Fruit fly (Drosophila melanogaster) whole organism, wandering third instar larva: ENCODE data around the gene Tengl1.

Experiments
- Abd-B ChIP-seq: fragments of >200 bp; optimal IDR thresholded peaks from 2 replicates; lab custom pipeline; 2017; ENCODE audit warnings: missing biosample characterization, missing genetic modification characterization
- CG9705 ChIP-seq: fragments of 200-800 bp; sonication (Bioruptor generic); optimal IDR thresholded peaks from 2 replicates; lab custom pipeline; 2018; ENCODE audit warnings: missing biosample characterization, mild to moderate bottlenecking, missing genetic modification characterization
- GATAd ChIP-seq: sonication (Bioruptor generic); optimal IDR thresholded peaks from 2 replicates; lab custom pipeline; 2016; ENCODE audit warnings: missing biosample characterization, missing genetic modification characterization
- Hr83 ChIP-seq: fragments of 200-300 bp; sonication (Bioruptor generic); optimal IDR thresholded peaks from 2 replicates; lab custom pipeline; 2016; ENCODE audit warnings: missing biosample characterization, mild to moderate bottlenecking, missing genetic modification characterization, moderate library complexity; ENCODE audit not compliant: poor library complexity, severe bottlenecking
- Myc ChIP-seq: fragments of >200 bp; optimal IDR thresholded peaks from 2 replicates; lab custom pipeline; 2017
- OdsH ChIP-seq: fragments of 200-800 bp; sonication (Bioruptor generic); optimal IDR thresholded peaks from 2 replicates; lab custom pipeline; 2016; ENCODE audit warnings: missing biosample characterization, mild to moderate bottlenecking, missing genetic modification characterization
- Vsx2 ChIP-seq: fragments of 200-300, 225-300 bp; sonication (Bioruptor generic); optimal IDR thresholded peaks from 2 replicates; lab custom pipeline; 2018; ENCODE audit warnings: missing biosample characterization, missing genetic modification characterization; ENCODE audit not compliant: partially characterized antibody
- br ChIP-seq: fragments of 200-800 bp; sonication (Bioruptor generic); optimal IDR thresholded peaks from 2 replicates; lab custom pipeline; 2016; ENCODE audit warnings: missing biosample characterization, missing genetic modification characterization
- fru ChIP-seq: fragments of 200-800 bp; sonication (Bioruptor generic); optimal IDR thresholded peaks from 3 replicates; lab custom pipeline; 2016; ENCODE audit warnings: missing biosample characterization, mild to moderate bottlenecking, missing genetic modification characterization
- lola ChIP-seq: fragments of >200 bp; optimal IDR thresholded peaks from 2 replicates; lab custom pipeline; 2017; ENCODE audit warnings: missing biosample characterization, missing genetic modification characterization
- pan ChIP-seq: fragments of >200 bp; optimal IDR thresholded peaks from 2 replicates; lab custom pipeline; 2017
- psq ChIP-seq: fragments of 200-800 bp; sonication (Bioruptor generic); optimal IDR thresholded peaks from 3 replicates; lab custom pipeline; 2017; ENCODE audit warnings: missing biosample characterization, mild to moderate bottlenecking, missing genetic modification characterization, moderate library complexity
- sv ChIP-seq: fragments of 200-800 bp; sonication (Bioruptor generic); optimal IDR thresholded peaks from 3 replicates; lab custom pipeline; 2016; ENCODE audit warnings: missing biosample characterization, missing genetic modification characterization
- usp ChIP-seq: fragments of >200 bp; optimal IDR thresholded peaks from 2 replicates; lab custom pipeline; 2017; ENCODE audit warnings: missing biosample characterization, missing genetic modification characterization

DNA sequence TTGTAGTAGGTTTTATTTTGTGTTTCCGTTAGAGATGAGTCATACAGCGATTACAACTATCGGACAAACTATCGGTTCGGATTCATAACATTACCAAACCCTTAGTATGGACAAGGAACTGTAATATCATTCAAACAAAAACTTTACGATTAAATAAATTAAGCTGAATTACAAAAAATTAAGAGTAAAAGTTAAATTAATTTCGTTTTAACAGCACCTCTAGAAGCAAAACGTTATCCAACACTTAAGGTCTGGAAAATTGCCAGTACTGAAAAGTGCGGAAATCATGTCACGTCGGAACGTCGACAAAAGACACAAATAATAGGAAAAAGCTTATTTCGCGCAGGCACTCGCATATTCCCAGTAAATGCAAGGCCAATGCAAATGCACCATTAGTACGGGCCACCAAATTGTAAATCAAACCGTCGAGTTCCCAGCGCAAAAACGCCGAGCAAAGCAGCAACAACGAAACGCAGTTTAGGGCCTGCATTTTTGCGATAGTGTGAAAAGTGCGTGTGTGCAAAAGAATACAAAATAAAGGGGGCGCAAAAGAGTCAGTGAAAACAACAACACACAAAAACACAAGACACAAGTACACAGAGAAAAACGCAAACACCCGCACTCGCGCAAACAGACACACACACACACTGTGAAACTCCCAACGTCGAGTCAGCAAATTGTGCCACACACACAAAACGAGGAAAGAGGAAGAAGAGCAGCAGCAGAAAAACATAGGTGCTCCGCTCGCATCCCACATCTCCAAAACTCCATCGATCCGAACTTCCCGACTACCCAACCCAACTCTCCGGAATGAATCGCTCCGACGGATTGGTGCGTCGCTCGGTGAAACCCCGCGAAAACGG lies 13.9 kb downstream of the Tengl1 start, which contains the start of the genes CG15387 and sau:
- TF ChIP-seq Myc = peak; percentile 23
- peak; percentile 90 for TF ChIP-seq psq (GFP tag; lab: Kevin White, UChicago)
- peak; percentile 84 for TF ChIP-seq sv (GFP tag; lab: Kevin White, UChicago)
- no peak for TF ChIP-seq usp
- TF ChIP-seq lola (GFP tag; lab: Kevin White, UChicago) = no peak
- peak; percentile 92 for TF ChIP-seq fru (GFP tag; lab: Kevin White, UChicago)
- peak; percentile 93 for TF ChIP-seq br
- no peak for TF ChIP-seq Vsx2 (GFP tag; lab: Kevin White, UChicago)
- peak; percentile 91 for TF ChIP-seq GATAd
- no peak for TF ChIP-seq pan (lab: Kevin White, UChicago)
- peak; percentile 33 for TF ChIP-seq Hr83 (GFP tag; lab: Kevin White, UChicago)
- TF ChIP-seq OdsH (GFP tag; lab: Kevin White, UChicago) = peak; percentile 89
- no peak for TF ChIP-seq Abd-B (GFP tag; lab: Kevin White, UChicago)
- TF ChIP-seq CG9705 (GFP tag; lab: Kevin White, UChicago) = peak; percentile 91
